Worm (Caenorhabditis elegans): Measurements from ENCODE around the gene Y47D7A.2.

Y47D7A.2 gene

DNA sequence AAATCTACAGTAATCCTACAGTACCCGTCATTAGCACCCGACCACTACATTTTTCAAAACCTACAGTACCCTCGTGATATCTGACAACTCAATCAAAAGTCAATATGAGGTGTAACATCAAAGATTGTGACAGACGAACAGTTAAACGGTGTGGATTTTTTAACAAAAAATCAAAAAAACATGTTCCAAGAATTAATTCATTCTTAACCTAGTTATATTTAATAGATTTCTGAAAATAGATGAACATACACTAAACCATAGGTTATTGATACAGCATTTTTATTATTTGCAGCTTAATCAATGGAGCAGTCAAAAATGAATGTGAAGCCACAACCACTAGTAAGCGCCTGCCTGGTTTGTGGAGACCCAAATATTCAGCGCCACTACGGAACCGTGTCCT, 12.6 kb upstream of the Y47D7A.2 start, which contains the start of gene nhr-118:
Gene nhr-118 (plus strand): TSS at position 301 of the 400 bp plus-strand sequence.
- TF ChIP-seq isw-1 (GFP tag; IDR thresholded peaks at IDR 0.05) (no peak), dpl-1 (GFP tag; optimal IDR thresholded peaks at IDR 0.05) (no peak), ceh-63 (GFP tag; optimal IDR thresholded peaks at IDR 0.05) (no peak), alr-1 (tag; optimal IDR thresholded peaks at IDR 0.05; ENCODE audit: borderline replicate concordance) (no peak), lin-13 (GFP tag; optimal IDR thresholded peaks at IDR 0.05) (no peak), lin-14 (GFP tag; optimal IDR thresholded peaks at IDR 0.05) (no peak), C34B4.2 (tag; optimal IDR thresholded peaks at IDR 0.05) (no peak), lin-39 (tag; optimal IDR thresholded peaks at IDR 0.05) (no peak), F16B12.6 (tag; optimal IDR thresholded peaks at IDR 0.05) (no peak), tlp-1 (tag; optimal IDR thresholded peaks at IDR 0.05) (no peak), egl-27 (tag; optimal IDR thresholded peaks at IDR 0.05) (no peak), Y116A8C.19 (tag; optimal IDR thresholded peaks at IDR 0.05; ENCODE audit: borderline replicate concordance) (no peak), C04F5.9 (tag; optimal IDR thresholded peaks at IDR 0.05) (no peak), rnt-1 (tag; optimal IDR thresholded peaks at IDR 0.05) (no peak)

DNA sequence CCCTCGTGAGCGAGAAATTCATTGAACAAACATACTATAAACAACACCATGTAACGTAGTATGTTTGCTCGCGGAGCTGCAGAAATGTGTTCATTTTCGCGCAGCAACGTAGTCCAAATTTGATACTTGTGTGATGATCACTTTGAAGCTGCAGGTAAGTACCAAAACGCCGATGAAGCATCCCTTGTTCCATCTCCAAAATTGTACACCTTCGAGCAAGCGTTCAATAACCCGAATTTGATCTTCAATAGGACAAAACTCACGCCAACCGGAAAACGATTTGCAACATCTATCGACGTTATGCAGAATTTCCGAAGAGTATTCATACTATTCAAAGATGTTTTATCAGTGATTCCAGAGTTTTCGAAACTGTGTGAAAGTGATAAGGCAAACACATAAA, 9.4 kb upstream of the Y47D7A.2 start, which contains the start of gene Y47D7A.3:
Gene Y47D7A.3 (plus strand): TSS at position 301 of the 400 bp plus-strand sequence.
- TF ChIP-seq nhr-76 (tag; optimal IDR thresholded peaks at IDR 0.05): no peak
- TF ChIP-seq lin-39 (tag; optimal IDR thresholded peaks at IDR 0.05): no peak
- TF ChIP-seq snu-23 (GFP tag; optimal IDR thresholded peaks at IDR 0.05): no peak
- TF ChIP-seq hlh-17 (GFP tag; optimal IDR thresholded peaks at IDR 0.05; ENCODE audit: borderline replicate concordance): no peak
- no peak for TF ChIP-seq tbx-2 (tag; optimal IDR thresholded peaks at IDR 0.05)
- no peak for TF ChIP-seq zag-1 (tag; optimal IDR thresholded peaks at IDR 0.05)
- no peak for TF ChIP-seq hlh-4 (tag; optimal IDR thresholded peaks at IDR 0.05)
- no peak for TF ChIP-seq F16B12.6 (tag; optimal IDR thresholded peaks at IDR 0.05)
- TF ChIP-seq nhr-47 (tag; optimal IDR thresholded peaks at IDR 0.05): no peak
- no peak for TF ChIP-seq unc-98 (GFP tag; IDR thresholded peaks at IDR 0.05)
- no peak for TF ChIP-seq aha-1 (tag; optimal IDR thresholded peaks at IDR 0.05)
- TF ChIP-seq nhr-90 (tag; optimal IDR thresholded peaks at IDR 0.05; ENCODE audit: poor library complexity): no peak
- TF ChIP-seq nhr-11 (tag; optimal IDR thresholded peaks at IDR 0.05): no peak
- no peak for TF ChIP-seq mep-1 (tag; optimal IDR thresholded peaks at IDR 0.05)
- TF ChIP-seq nhr-85 (tag): no peak

DNA sequence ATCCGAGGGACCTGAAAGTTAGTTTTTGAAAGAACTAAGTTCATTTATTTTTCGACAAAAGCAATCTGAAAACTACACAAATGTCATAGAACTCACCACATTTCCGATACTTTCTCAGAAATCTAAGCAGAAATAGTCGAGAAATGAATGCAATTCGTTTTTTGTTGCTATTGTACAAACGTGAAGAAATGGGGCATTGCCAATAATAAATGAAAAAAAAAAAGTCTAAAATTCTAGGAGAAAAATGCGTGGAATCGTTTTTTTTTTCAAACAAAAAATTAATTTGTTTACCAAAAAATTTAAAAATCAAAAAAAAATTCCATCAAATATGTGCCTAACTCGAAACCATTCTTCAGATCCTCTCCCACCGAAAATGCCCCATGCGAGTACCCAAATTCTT, 8.4 kb upstream of the Y47D7A.2 start, which contains the start of gene Y47D7A.17:
Gene Y47D7A.17 (minus strand): TSS at position 101 of the 400 bp plus-strand sequence.
- TF ChIP-seq ceh-88 (GFP tag; IDR thresholded peaks at IDR 0.05) (no peak), snu-23 (GFP tag; optimal IDR thresholded peaks at IDR 0.05) (no peak), nhr-85 (tag) (no peak), hlh-4 (tag; optimal IDR thresholded peaks at IDR 0.05) (no peak), zip-4 (GFP tag; optimal IDR thresholded peaks at IDR 0.05) (no peak), fkh-8 (tag; optimal IDR thresholded peaks at IDR 0.05) (no peak), lin-14 (GFP tag; optimal IDR thresholded peaks at IDR 0.05) (no peak), nhr-47 (tag; optimal IDR thresholded peaks at IDR 0.05) (no peak), lin-39 (tag; optimal IDR thresholded peaks at IDR 0.05) (no peak), unc-62 (GFP tag; optimal IDR thresholded peaks at IDR 0.05) (no peak), Y116A8C.19 (tag; optimal IDR thresholded peaks at IDR 0.05; ENCODE audit: borderline replicate concordance) (no peak)

DNA sequence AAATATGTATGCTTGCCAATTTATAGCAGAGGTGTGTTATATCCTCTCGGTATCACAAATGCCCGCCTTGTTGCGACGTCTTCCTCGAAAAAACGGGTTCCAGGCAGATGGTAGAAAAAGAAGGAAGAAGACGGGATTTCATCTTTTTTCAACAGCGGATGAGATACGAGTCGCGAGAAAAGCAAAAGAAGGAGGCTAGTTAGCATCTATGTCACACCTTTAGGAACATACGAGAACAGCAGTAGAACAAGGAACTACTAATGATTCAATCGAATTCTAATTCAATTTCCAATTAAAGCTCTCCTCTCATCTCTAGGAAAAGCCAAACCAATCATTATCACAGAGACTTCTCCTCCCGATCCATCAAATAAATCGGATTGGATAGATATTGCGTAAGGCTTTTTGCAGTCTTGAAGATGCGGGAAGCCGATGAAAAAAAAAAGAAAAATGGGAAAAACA, 5.4 kb upstream of the Y47D7A.2 start, which contains the start of gene grl-5:
Gene grl-5 (minus strand): TSS at position 51 of the 459 bp plus-strand sequence.
- TF ChIP-seq sup-37 (GFP tag; optimal IDR thresholded peaks at IDR 0.05): no peak
- no peak for TF ChIP-seq C34B4.2 (tag; optimal IDR thresholded peaks at IDR 0.05)
- no peak for TF ChIP-seq zag-1 (tag; optimal IDR thresholded peaks at IDR 0.05)
- no peak for TF ChIP-seq rnt-1 (tag; optimal IDR thresholded peaks at IDR 0.05)
- TF ChIP-seq pqm-1 (tag; optimal IDR thresholded peaks at IDR 0.05): no peak
- no peak for TF ChIP-seq mab-9 (GFP tag; IDR thresholded peaks at IDR 0.05)
- no peak for TF ChIP-seq nhr-47 (tag; optimal IDR thresholded peaks at IDR 0.05)
- TF ChIP-seq Y116A8C.19 (tag; optimal IDR thresholded peaks at IDR 0.05; ENCODE audit: borderline replicate concordance): no peak

Data from whole organism, L1 larva.